Worm (Caenorhabditis elegans): ENCODE results near the gene T06E4.5.
A peak's percentile ranks its signal among the peaks of the same experiment; 100 is the strongest.

T06E4.5 gene

ce11 chrV:9664620-9665019 is 33.6 kb downstream of the T06E4.5 start:
- TF ChIP-seq ces-1 (GFP tag; optimal IDR thresholded peaks at IDR 0.05), result no peak
- TF ChIP-seq mep-1 (tag; optimal IDR thresholded peaks at IDR 0.05), result no peak
- peak in 1 of 3 experiments; percentile 4 for TF ChIP-seq dpl-1 (GFP tag; optimal IDR thresholded peaks at IDR 0.05)
- no peak for TF ChIP-seq pqm-1 (tag; optimal IDR thresholded peaks at IDR 0.05)
- TF ChIP-seq nhr-84 (tag; optimal IDR thresholded peaks at IDR 0.05), result no peak
- peak in 2 of 3 experiments; percentile 36 to 64 for TF ChIP-seq ceh-82 (tag; optimal IDR thresholded peaks at IDR 0.05)
- TF ChIP-seq lin-35 (GFP tag; optimal IDR thresholded peaks at IDR 0.05), result peak in 1 of 2 experiments; percentile 38
- peak; percentile 38 for TF ChIP-seq tbx-2 (tag; optimal IDR thresholded peaks at IDR 0.05)
- peak; percentile 9 to 19 for TF ChIP-seq efl-1 (optimal IDR thresholded peaks at IDR 0.05)
- no peak for TF ChIP-seq efl-1 (GFP tag; optimal IDR thresholded peaks at IDR 0.05 in 1 of 2)
- TF ChIP-seq fos-1 (tag; optimal IDR thresholded peaks at IDR 0.05), result no peak
- TF ChIP-seq ztf-4 (tag; optimal IDR thresholded peaks at IDR 0.05), result no peak
- TF ChIP-seq nhr-28 (tag; optimal IDR thresholded peaks at IDR 0.05), result no peak
- no peak for TF ChIP-seq egl-13 (tag; optimal IDR thresholded peaks at IDR 0.05)
- no peak for TF ChIP-seq pax-3 (tag; optimal IDR thresholded peaks at IDR 0.05)
- TF ChIP-seq sup-37 (GFP tag; optimal IDR thresholded peaks at IDR 0.05), result no peak
- TF ChIP-seq swsn-7 (tag; optimal IDR thresholded peaks at IDR 0.05), result peak; percentile 18
- TF ChIP-seq lsy-2 (tag; optimal IDR thresholded peaks at IDR 0.05), result peak in 1 of 2 experiments; percentile 43
- no peak for TF ChIP-seq tlp-1 (tag; optimal IDR thresholded peaks at IDR 0.05)
- TF ChIP-seq lin-14 (GFP tag; optimal IDR thresholded peaks at IDR 0.05), result peak; percentile 84
- no peak for TF ChIP-seq nhr-20 (tag; optimal IDR thresholded peaks at IDR 0.05)
- TF ChIP-seq fkh-8 (tag; optimal IDR thresholded peaks at IDR 0.05), result peak; percentile 71
- TF ChIP-seq nhr-71 (tag; optimal IDR thresholded peaks at IDR 0.05), result peak; percentile 23
- TF ChIP-seq fkh-10 (GFP tag; optimal IDR thresholded peaks at IDR 0.05), result peak; percentile 68
- peak; percentile 13 for TF ChIP-seq snu-23 (GFP tag; optimal IDR thresholded peaks at IDR 0.05)

ce11 chrV:9666394-9666793 is 35.4 kb downstream of the T06E4.5 start, which contains the start of gene ZK287.1:
ZK287.1 (plus strand) TSS chrV:9666694.
- TF ChIP-seq ama-1 (optimal IDR thresholded peaks at IDR 0.05) (no peak), lin-14 (GFP tag; optimal IDR thresholded peaks at IDR 0.05) (peak; percentile 49), ztf-4 (tag; optimal IDR thresholded peaks at IDR 0.05) (no peak), pax-3 (tag; optimal IDR thresholded peaks at IDR 0.05) (no peak), isw-1 (GFP tag; IDR thresholded peaks at IDR 0.05) (no peak)

ce11 chrV:9672495-9672894 is 41.5 kb downstream of the T06E4.5 start:
- TF ChIP-seq unc-130 (tag; optimal IDR thresholded peaks at IDR 0.05) (no peak), elt-2 (tag; optimal IDR thresholded peaks at IDR 0.05) (peak; percentile 49)

ce11 chrV:9673199-9673843 is 42.3 kb downstream of the T06E4.5 start, which contains the start of gene sulp-8:
sulp-8 (minus strand) TSS chrV:9673667.
- TF ChIP-seq elt-2 (tag; optimal IDR thresholded peaks at IDR 0.05) (peak; percentile 33), tlp-1 (tag; optimal IDR thresholded peaks at IDR 0.05) (no peak), dpl-1 (GFP tag; optimal IDR thresholded peaks at IDR 0.05) (peak in 1 of 3 experiments; percentile 12), egl-27 (tag; optimal IDR thresholded peaks at IDR 0.05) (no peak), lin-35 (GFP tag; optimal IDR thresholded peaks at IDR 0.05) (peak in 1 of 2 experiments; percentile 13)

ce11 chrV:9677977-9678376 is 46.9 kb downstream of the T06E4.5 start, which contains the start of gene cthd-1:
cthd-1 (plus strand) TSS chrV:9678277.
- TF ChIP-seq tbx-2 (tag; optimal IDR thresholded peaks at IDR 0.05) (no peak), sup-37 (GFP tag; optimal IDR thresholded peaks at IDR 0.05) (no peak), nhr-77 (tag; optimal IDR thresholded peaks at IDR 0.05) (no peak), ceh-90 (tag; optimal IDR thresholded peaks at IDR 0.05) (no peak), skn-1 (tag; optimal IDR thresholded peaks at IDR 0.05) (no peak)
